Fruit fly (Drosophila melanogaster): ENCODE results near the gene Klp98A.

DNA sequence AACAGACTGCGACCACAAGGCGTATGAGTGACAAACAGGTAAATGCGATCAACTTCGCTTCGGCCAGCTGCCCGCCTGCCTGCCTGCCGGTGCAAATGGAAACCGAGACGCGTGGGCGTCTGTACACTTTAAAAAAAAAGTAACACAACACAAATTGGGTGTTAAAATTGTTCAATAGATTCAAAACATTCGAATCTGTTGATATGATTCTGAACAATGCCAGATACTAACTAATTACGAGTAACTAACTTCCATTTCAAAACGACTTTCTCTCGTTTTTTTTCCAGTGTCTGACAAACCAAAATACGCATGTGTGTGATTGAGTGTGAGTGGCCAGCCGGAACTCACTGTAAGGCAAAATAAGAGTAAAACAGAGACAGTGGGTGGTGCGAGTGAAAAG, 10.8 kb upstream of the Klp98A start:
- TF ChIP-seq CG11617 (GFP tag; optimal IDR thresholded peaks at IDR 0.05) = peak; percentile 26
- TF ChIP-seq Crg-1 (GFP tag; optimal IDR thresholded peaks at IDR 0.05) = no peak
- TF ChIP-seq ovo (GFP tag; optimal IDR thresholded peaks at IDR 0.05) = no peak
- TF ChIP-seq CG14711 (tag; optimal IDR thresholded peaks at IDR 0.05) = peak; percentile 49
- TF ChIP-seq bab1 (GFP tag; optimal IDR thresholded peaks at IDR 0.05) = no peak
- TF ChIP-seq CG33017 (tag; optimal IDR thresholded peaks at IDR 0.05) = peak; percentile 34
- TF ChIP-seq kay (GFP tag; ENCODE audit: borderline replicate concordance) = no peak
- TF ChIP-seq CG12768 (GFP tag; optimal IDR thresholded peaks at IDR 0.05) = peak; percentile 52
- no peak for TF ChIP-seq toe (GFP tag; optimal IDR thresholded peaks at IDR 0.05)

Data from whole organism, adult.